Fruit fly (Drosophila melanogaster) whole organism, embryonic: Measurements from ENCODE around the gene Vps37B.
A peak's percentile ranks its signal among the peaks of the same experiment; 100 is the strongest.

Experiments used
- CG10209 ChIP-seq: fragments of 200-800 bp; sonication (Bioruptor generic); optimal IDR thresholded peaks from 3 replicates; lab custom pipeline; 2017; ENCODE audit warnings: missing biosample characterization, mild to moderate bottlenecking, missing genetic modification characterization, missing genetic modification reagents
- CG10366 ChIP-seq: fragments of 200-800 bp; sonication (Bioruptor generic); IDR thresholded peaks from 2 replicates; pipeline ENCODE4 v1.3.6; 2022; ENCODE audit warnings: missing biosample characterization, missing genetic modification characterization
- CG11696 ChIP-seq: fragments of 200-800 bp; sonication (Bioruptor generic); IDR thresholded peaks from 2 replicates; pipeline ENCODE4 v1.3.6; 2022; ENCODE audit warnings: missing biosample characterization, missing genetic modification characterization
- CG12219 ChIP-seq: fragments of 200-800 bp; sonication (Bioruptor generic); optimal IDR thresholded peaks from 3 replicates; lab custom pipeline; 2018; ENCODE audit warnings: missing biosample characterization, mild to moderate bottlenecking, missing genetic modification characterization
- CG12659 ChIP-seq: fragments of 200-800 bp; sonication (Bioruptor generic); optimal IDR thresholded peaks from 3 replicates; lab custom pipeline; 2017; ENCODE audit warnings: mild to moderate bottlenecking, missing biosample characterization, missing genetic modification reagents, missing genetic modification characterization
- CG1529 ChIP-seq: fragments of 200-800 bp; sonication (Bioruptor generic); optimal IDR thresholded peaks from 3 replicates; lab custom pipeline; 2018; ENCODE audit warnings: missing biosample characterization, missing genetic modification characterization
- CG15479 ChIP-seq: fragments of 200-800 bp; sonication (Bioruptor generic); optimal IDR thresholded peaks from 3 replicates; lab custom pipeline; 2019; ENCODE audit warnings: missing biosample characterization, mild to moderate bottlenecking, missing genetic modification characterization, moderate library complexity
- CG15601 ChIP-seq: fragments of 200-800 bp; sonication (Bioruptor generic); optimal IDR thresholded peaks from 3 replicates; lab custom pipeline; 2019; ENCODE audit warnings: missing biosample characterization, mild to moderate bottlenecking, missing genetic modification characterization, moderate library complexity
- CG17359 ChIP-seq: fragments of 200-800 bp; sonication (Bioruptor generic); optimal IDR thresholded peaks from 3 replicates; lab custom pipeline; 2018; ENCODE audit warnings: missing biosample characterization, mild to moderate bottlenecking, missing genetic modification characterization, moderate library complexity
- CG17612 ChIP-seq: fragments of 200-800 bp; sonication (Bioruptor generic); IDR thresholded peaks from 2 replicates; pipeline ENCODE4 v1.3.6; 2022; ENCODE audit warnings: missing biosample characterization, missing genetic modification characterization
- CG18262 ChIP-seq: fragments of 200-800 bp; optimal IDR thresholded peaks from 3 replicates; lab custom pipeline; 2019; ENCODE audit warnings: missing biosample characterization, mild to moderate bottlenecking, missing genetic modification characterization, moderate library complexity
- CG2875 ChIP-seq: fragments of 200-800 bp; sonication (Bioruptor generic); optimal IDR thresholded peaks from 2 replicates; lab custom pipeline; 2017; ENCODE audit warnings: missing biosample characterization, mild to moderate bottlenecking, missing genetic modification characterization, missing genetic modification reagents
- CG2889 ChIP-seq: fragments of 200-800 bp; sonication (Bioruptor generic); IDR thresholded peaks from 3 replicates; pipeline ENCODE4 v1.3.6; 2022; ENCODE audit warnings: missing biosample characterization, missing genetic modification characterization
- CG31441 ChIP-seq: fragments of 200-800 bp; sonication (Bioruptor generic); IDR thresholded peaks from 2 replicates; pipeline ENCODE4 v1.3.6; 2022; ENCODE audit warnings: missing biosample characterization, missing genetic modification characterization
- CG4282 ChIP-seq: fragments of 200-800 bp; sonication (Bioruptor generic); optimal IDR thresholded peaks from 2 replicates; lab custom pipeline; 2016; ENCODE audit warnings: missing biosample characterization, missing genetic modification characterization
- CG6254 ChIP-seq: fragments of 200-800 bp; sonication (Bioruptor generic); optimal IDR thresholded peaks from 3 replicates; lab custom pipeline; 2017; ENCODE audit warnings: mild to moderate bottlenecking, missing biosample characterization, missing genetic modification reagents, missing genetic modification characterization
- CG7357 ChIP-seq: fragments of 200-800 bp; sonication (Bioruptor generic); IDR thresholded peaks from 3 replicates; pipeline ENCODE4 v1.3.6; 2022; ENCODE audit warnings: missing biosample characterization, missing genetic modification characterization
- CG9215 ChIP-seq: fragments of 200-800 bp; sonication (Bioruptor generic); IDR thresholded peaks from 2 replicates; pipeline ENCODE4 v1.3.6; 2022; ENCODE audit warnings: missing biosample characterization, missing genetic modification characterization
- Chrac-16 ChIP-seq: fragments of 200-800 bp; sonication (Bioruptor generic); optimal IDR thresholded peaks from 3 replicates; lab custom pipeline; 2016; ENCODE audit warnings: missing biosample characterization, missing genetic modification characterization
- Hr51 ChIP-seq, 2 experiments: fragments of 200-800 bp; sonication (Bioruptor generic); optimal IDR thresholded peaks; 2 replicates in 1 of 2; 3 replicates in 1 of 2; lab custom pipeline; 2016 to 2018; ENCODE audit warnings: missing biosample characterization in 2 of 2, missing genetic modification characterization in 2 of 2, mild to moderate bottlenecking in 1 of 2, moderate library complexity in 1 of 2
- MBD-R2 ChIP-seq: fragments of 200-800 bp; sonication (Bioruptor generic); IDR thresholded peaks from 2 replicates; pipeline ENCODE4 v1.3.6; 2022; ENCODE audit warnings: missing biosample characterization, missing genetic modification characterization
- Med ChIP-seq: fragments of 200-800 bp; sonication (Bioruptor generic); peaks from one replicate; lab custom pipeline; 2016; ENCODE audit warnings: missing biosample characterization, missing genetic modification characterization, mild to moderate bottlenecking, inconsistent platforms, moderate library complexity
- NFAT ChIP-seq: fragments of 200-800 bp; sonication (Bioruptor generic); IDR thresholded peaks from 2 replicates; pipeline ENCODE4 v1.3.6; 2022; ENCODE audit warnings: missing biosample characterization, missing genetic modification characterization
- PHDP ChIP-seq: fragments of 200-800 bp; sonication (Bioruptor generic); optimal IDR thresholded peaks from 3 replicates; lab custom pipeline; 2018; ENCODE audit warnings: missing biosample characterization, mild to moderate bottlenecking, missing genetic modification characterization, moderate library complexity
- Sox100B ChIP-seq: fragments of 200-800 bp; sonication (Bioruptor generic); optimal IDR thresholded peaks from 3 replicates; lab custom pipeline; 2018; ENCODE audit warnings: missing biosample characterization, mild to moderate bottlenecking, missing genetic modification characterization
- aop ChIP-seq: fragments of 200-800 bp; sonication (Bioruptor generic); IDR thresholded peaks from 2 replicates; pipeline ENCODE4 v1.3.6; 2022; ENCODE audit warnings: missing biosample characterization, missing genetic modification characterization
- br ChIP-seq: fragments of >200 bp; optimal IDR thresholded peaks from 2 replicates; lab custom pipeline; 2017
- ci ChIP-seq: fragments of 200-800 bp; sonication (Bioruptor generic); IDR thresholded peaks from 3 replicates; pipeline ENCODE4 v1.3.6; 2022; ENCODE audit warnings: missing biosample characterization, missing genetic modification characterization
- croc ChIP-seq: fragments of 200-800 bp; sonication (Bioruptor generic); conservative IDR thresholded peaks from 3 replicates; pipeline ENCODE4 v1.3.6; 2022; ENCODE audit warnings: missing biosample characterization, missing genetic modification characterization
- dimm ChIP-seq: fragments of 200-800 bp; sonication (Bioruptor generic); IDR thresholded peaks from 2 replicates; pipeline ENCODE4 v1.3.6; 2022; ENCODE audit warnings: missing biosample characterization, missing genetic modification characterization
- fd96Cb ChIP-seq: fragments of 200-800 bp; sonication (Bioruptor generic); optimal IDR thresholded peaks from 2 replicates; lab custom pipeline; 2018; ENCODE audit warnings: missing biosample characterization, mild to moderate bottlenecking, missing genetic modification characterization, moderate library complexity
- fu2 ChIP-seq: fragments of 200-800 bp; sonication (Bioruptor generic); optimal IDR thresholded peaks from 2 replicates; lab custom pipeline; 2016; ENCODE audit warnings: missing biosample characterization, missing genetic modification characterization
- jing ChIP-seq: fragments of 200-800 bp; sonication (Bioruptor generic); optimal IDR thresholded peaks from 2 replicates; lab custom pipeline; 2018; ENCODE audit warnings: missing biosample characterization, mild to moderate bottlenecking, missing genetic modification characterization
- ken ChIP-seq: fragments of 200-800 bp; sonication (Bioruptor generic); IDR thresholded peaks from 3 replicates; pipeline ENCODE4 v1.3.6; 2022; ENCODE audit warnings: missing biosample characterization, missing genetic modification characterization
- lola ChIP-seq, 3 experiments: fragments of >200 bp in 2 of 3; fragments of 200-800 bp in 1 of 3; sonication (Bioruptor generic) in 1 of 3; optimal IDR thresholded peaks; 2 replicates each; lab custom pipeline; 2017 to 2019; ENCODE audit warnings: missing biosample characterization in 3 of 3, missing genetic modification characterization in 3 of 3, mild to moderate bottlenecking in 1 of 3, moderate library complexity in 1 of 3
- mirr ChIP-seq: fragments of 200-800 bp; sonication (Bioruptor generic); optimal IDR thresholded peaks from 3 replicates; lab custom pipeline; 2018; ENCODE audit warnings: missing biosample characterization, mild to moderate bottlenecking, missing genetic modification characterization
- nerfin-2 ChIP-seq: fragments of 200-800 bp; sonication (Bioruptor generic); IDR thresholded peaks from 2 replicates; pipeline ENCODE4 v1.3.6; 2022; ENCODE audit warnings: missing biosample characterization, missing genetic modification characterization; ENCODE audit not compliant: partially characterized antibody
- nom ChIP-seq: fragments of 200-800 bp; sonication (Bioruptor generic); optimal IDR thresholded peaks from 2 replicates; lab custom pipeline; 2017; ENCODE audit warnings: missing biosample characterization, missing genetic modification characterization, mild to moderate bottlenecking, moderate library complexity, missing genetic modification reagents
- org-1 ChIP-seq: fragments of 200-800 bp; sonication (Bioruptor generic); optimal IDR thresholded peaks from 2 replicates; lab custom pipeline; 2017; ENCODE audit warnings: missing biosample characterization, missing genetic modification characterization
- peb ChIP-seq: fragments of 200-800 bp; sonication (Bioruptor generic); IDR thresholded peaks from 2 replicates; pipeline ENCODE4 v1.3.6; 2022; ENCODE audit warnings: missing biosample characterization, missing genetic modification characterization
- phol ChIP-seq: fragments of 200-800 bp; sonication (Bioruptor generic); optimal IDR thresholded peaks from 3 replicates; lab custom pipeline; 2018; ENCODE audit warnings: missing biosample characterization, mild to moderate bottlenecking, missing genetic modification characterization, moderate library complexity
- row ChIP-seq: fragments of 200-800 bp; sonication (Bioruptor generic); IDR thresholded peaks from 3 replicates; pipeline ENCODE4 v1.3.6; 2022; ENCODE audit warnings: missing biosample characterization, missing genetic modification characterization
- schlank ChIP-seq: fragments of 200-800 bp; sonication (Bioruptor generic); optimal IDR thresholded peaks from 2 replicates; lab custom pipeline; 2018; ENCODE audit warnings: missing biosample characterization, mild to moderate bottlenecking, missing genetic modification characterization
- sens ChIP-seq: fragments of 200-800 bp; sonication (Bioruptor generic); peaks from one replicate; lab custom pipeline; 2016; ENCODE audit warnings: missing biosample characterization, missing genetic modification characterization
- sens-2 ChIP-seq: fragments of 200-800 bp; sonication (Bioruptor generic); IDR thresholded peaks from 2 replicates; pipeline ENCODE4 v1.3.6; 2022; ENCODE audit warnings: missing biosample characterization, missing genetic modification characterization
- sr ChIP-seq: fragments of 200-800 bp; sonication (Bioruptor generic); IDR thresholded peaks from 3 replicates; pipeline ENCODE4 v1.3.6; 2022; ENCODE audit warnings: missing biosample characterization, missing genetic modification characterization
- tgo ChIP-seq: fragments of 200-800 bp; sonication (Bioruptor generic); IDR thresholded peaks from 3 replicates; pipeline ENCODE4 v1.3.6; 2022; ENCODE audit warnings: missing biosample characterization, missing genetic modification characterization
- tin ChIP-seq: fragments of 200-800 bp; sonication (Bioruptor generic); optimal IDR thresholded peaks from 3 replicates; lab custom pipeline; 2016; ENCODE audit warnings: missing biosample characterization, missing genetic modification characterization
- ttk ChIP-seq: fragments of 200-800 bp; sonication (Bioruptor generic); IDR thresholded peaks from 2 replicates; pipeline ENCODE4 v2.1.2; 2022; ENCODE audit warnings: missing biosample characterization, missing genetic modification characterization
- tx ChIP-seq: fragments of 200-800 bp; sonication (Bioruptor generic); optimal IDR thresholded peaks from 2 replicates; lab custom pipeline; 2016; ENCODE audit warnings: missing biosample characterization, missing genetic modification characterization
- zen ChIP-seq: fragments of 200-800 bp; sonication (Bioruptor generic); optimal IDR thresholded peaks from 3 replicates; lab custom pipeline; 2018; ENCODE audit warnings: missing biosample characterization, mild to moderate bottlenecking, missing genetic modification characterization, moderate library complexity

The Vps37B gene

DNA sequence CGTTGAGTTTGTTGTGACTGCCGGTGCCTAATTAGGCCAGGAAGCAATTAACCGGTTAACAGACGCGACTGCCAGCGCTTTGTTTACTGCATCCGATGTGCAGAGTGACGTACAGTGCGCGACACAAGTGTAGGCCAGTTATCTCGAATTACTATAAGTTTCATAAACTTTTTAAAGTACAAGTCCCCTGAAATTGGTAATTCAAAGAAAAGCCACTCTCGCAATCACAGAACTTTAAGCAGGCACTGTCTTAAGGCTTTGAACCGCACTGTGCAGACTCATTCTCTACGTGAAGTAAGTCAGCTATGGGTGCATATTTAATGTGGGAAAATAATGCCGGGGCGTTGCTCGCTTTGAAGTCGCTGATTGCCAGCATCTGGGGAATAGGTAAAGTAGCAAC, 16.5 kb upstream of the Vps37B start (continued):
- TF ChIP-seq ttk (peak; percentile 56), ken (0 out of 3 replicates have a peak, but pooled peaks have one; percentile 27), aop (GFP tag; lab: Robert Waterston, UW) (no peak), sens (GFP tag; lab: Kevin White, UChicago) (peak; percentile 87), PHDP (tag; lab: Kevin White, UChicago) (peak; percentile 17), CG15601 (peak; percentile 7), CG18262 (tag; lab: Kevin White, UChicago) (peak; percentile 60), jing (GFP tag; lab: Kevin White, UChicago) (peak; percentile 19), CG10209 (GFP tag; lab: Kevin White, UChicago) (peak; percentile 33), fd96Cb (tag; lab: Kevin White, UChicago) (peak; percentile 66), nom (GFP tag; lab: Kevin White, UChicago) (peak; percentile 59), CG12219 (GFP tag; lab: Kevin White, UChicago) (peak; percentile 11), CG10366 (peak; percentile 43), CG17359 (tag; lab: Kevin White, UChicago) (peak; percentile 66), CG2875 (GFP tag; lab: Kevin White, UChicago) (peak; percentile 1), CG4282 (GFP tag; lab: Kevin White, UChicago) (no peak), schlank (no peak), phol (tag; lab: Kevin White, UChicago) (peak; percentile 60), CG31441 (GFP tag; lab: Robert Waterston, UW) (peak; percentile 60), dimm (GFP tag; lab: Robert Waterston, UW) (0 out of 2 replicates have a peak, but pooled peaks have one; percentile 25), CG1529 (GFP tag; lab: Kevin White, UChicago) (peak; percentile 37), MBD-R2 (GFP tag; lab: Robert Waterston, UW) (no peak), zen (tag; lab: Kevin White, UChicago) (peak; percentile 14), Hr51 (GFP tag; optimal IDR thresholded peaks at IDR 0.05; lab: Kevin White, UChicago) (peak in 1 of 2 experiments; percentile 49), CG15479 (GFP tag; lab: Kevin White, UChicago) (no peak), Chrac-16 (GFP tag; lab: Kevin White, UChicago) (peak; percentile 25), tin (peak; percentile 42), CG7357 (no peak), Med (GFP tag; lab: Kevin White, UChicago) (peak; percentile 86), CG17612 (GFP tag; lab: Robert Waterston, UW) (no peak), fu2 (GFP tag; lab: Kevin White, UChicago) (no peak), tx (GFP tag; lab: Kevin White, UChicago) (no peak), mirr (GFP tag; lab: Kevin White, UChicago) (no peak), CG9215 (no peak), nerfin-2 (GFP tag; lab: Robert Waterston, UW) (no peak), CG11696 (GFP tag; lab: Robert Waterston, UW) (0 out of 2 replicates have a peak, but pooled peaks have one; percentile 35), NFAT (no peak), Sox100B (GFP tag; lab: Kevin White, UChicago) (peak; percentile 8), org-1 (GFP tag; lab: Kevin White, UChicago) (no peak), row (GFP tag; lab: Robert Waterston, UW) (peak; percentile 27; the same call in 1 of the 3 replicates), lola (GFP tag; optimal IDR thresholded peaks at IDR 0.05; lab: Kevin White, UChicago) (peak in 1 of 3 experiments; percentile 9), CG6254 (GFP tag; lab: Kevin White, UChicago) (peak; percentile 41), sens-2 (GFP tag; lab: Robert Waterston, UW) (0 out of 2 replicates have a peak, but pooled peaks have one; percentile 16), tgo (GFP tag; lab: Robert Waterston, UW) (0 out of 3 replicates have a peak, but pooled peaks have one; percentile 20), br (lab: Kevin White, UChicago) (no peak), croc (GFP tag; lab: Robert Waterston, UW) (peak; percentile 31; the same call in 1 of the 3 replicates), sr (GFP tag; lab: Robert Waterston, UW) (peak; percentile 41; the same call in 1 of the 3 replicates), CG12659 (GFP tag; lab: Kevin White, UChicago) (no peak), CG2889 (GFP tag; lab: Robert Waterston, UW) (no peak), ci (GFP tag; lab: Robert Waterston, UW) (peak; percentile 80), peb (0 out of 2 replicates have a peak, but pooled peaks have one; percentile 9)
